Worm (Caenorhabditis elegans): ENCODE measurements around the gene smf-1.

Gene smf-1

DNA sequence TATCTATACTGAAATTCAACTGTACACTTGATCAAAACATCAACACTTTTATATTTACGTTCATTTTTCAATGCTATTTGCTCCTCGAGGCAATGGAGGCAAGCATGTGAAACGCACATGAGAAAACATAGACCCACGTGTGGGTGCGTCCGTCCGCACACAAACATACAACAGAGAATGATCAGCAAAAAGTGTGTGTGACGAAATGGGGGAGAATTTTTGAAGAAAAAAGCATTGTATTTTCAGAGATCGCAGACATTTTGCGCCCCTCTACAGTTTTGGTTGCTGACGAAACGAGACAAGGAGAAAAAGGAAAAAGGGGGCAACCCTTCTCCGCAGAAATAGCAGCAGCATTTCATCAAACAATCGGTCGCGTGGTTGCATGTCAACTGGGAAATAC, 27.3 kb upstream of the smf-1 start:
- TF ChIP-seq ceh-32 (tag; optimal IDR thresholded peaks at IDR 0.05; ENCODE audit: poor library complexity) (no peak), Y5F2A.4 (GFP tag; optimal IDR thresholded peaks at IDR 0.05) (no peak), fos-1 (tag; optimal IDR thresholded peaks at IDR 0.05) (no peak), nhr-76 (tag; optimal IDR thresholded peaks at IDR 0.05) (peak; percentile 38), nhr-77 (tag; optimal IDR thresholded peaks at IDR 0.05) (peak; percentile 87), unc-39 (tag; optimal IDR thresholded peaks at IDR 0.05) (no peak), daf-12 (tag; optimal IDR thresholded peaks at IDR 0.05) (no peak), arid-1 (GFP tag; conservative IDR thresholded peaks at IDR 0.05) (0 out of 2 replicates have a peak, but pooled peaks have one; percentile 39), ZK337.2 (GFP tag; IDR thresholded peaks at IDR 0.05) (no peak), Y105C5A.15 (GFP tag; IDR thresholded peaks at IDR 0.05) (no peak), D1046.2 (GFP tag; IDR thresholded peaks at IDR 0.05) (no peak), dmd-9 (GFP tag; IDR thresholded peaks at IDR 0.05) (no peak), zip-11 (GFP tag; IDR thresholded peaks at IDR 0.05) (no peak), nhr-102 (tag; optimal IDR thresholded peaks at IDR 0.05) (peak; percentile 86), lin-1 (GFP tag; IDR thresholded peaks at IDR 0.05) (peak; percentile 87), dmd-6 (GFP tag; IDR thresholded peaks at IDR 0.05) (peak; percentile 98), zip-2 (tag; optimal IDR thresholded peaks at IDR 0.05) (peak; percentile 34), zfp-3 (GFP tag; conservative IDR thresholded peaks at IDR 0.05) (peak; percentile 20; the same call in 1 of the 2 replicates), F26F4.8 (GFP tag; conservative IDR thresholded peaks at IDR 0.05) (no peak), sdz-12 (GFP tag; optimal IDR thresholded peaks at IDR 0.05) (no peak), aly-2 (tag; optimal IDR thresholded peaks at IDR 0.05) (no peak), vab-7 (GFP tag; IDR thresholded peaks at IDR 0.05) (no peak), lin-29 (GFP tag; IDR thresholded peaks at IDR 0.05) (peak; percentile 44; the same call in 1 of the 2 replicates), mdl-1 (tag; optimal IDR thresholded peaks at IDR 0.05) (peak in 1 of 2 experiments; percentile 100), mes-2 (tag; optimal IDR thresholded peaks at IDR 0.05; ENCODE audit: poor library complexity, severe bottlenecking) (peak; percentile 73), lin-13 (GFP tag; optimal IDR thresholded peaks at IDR 0.05) (peak; percentile 42), spr-1 (tag; optimal IDR thresholded peaks at IDR 0.05) (peak; percentile 51), zag-1 (tag; optimal IDR thresholded peaks at IDR 0.05) (no peak), saeg-2 (GFP tag; IDR thresholded peaks at IDR 0.05) (peak; percentile 81; the same call in 1 of the 2 replicates), duxl-1 (tag; optimal IDR thresholded peaks at IDR 0.05; ENCODE audit: poor library complexity) (peak; percentile 77), nhr-11 (tag; optimal IDR thresholded peaks at IDR 0.05) (peak; percentile 77), dpl-1 (GFP tag; optimal IDR thresholded peaks at IDR 0.05) (peak; percentile 55), cey-2 (tag; optimal IDR thresholded peaks at IDR 0.05; ENCODE audit: borderline replicate concordance, insufficient read depth) (peak; percentile 13), php-3 (GFP tag; IDR thresholded peaks at IDR 0.05) (peak; percentile 67; the same call in 1 of the 2 replicates), F10B5.3 (tag; optimal IDR thresholded peaks at IDR 0.05) (peak; percentile 73), spr-3 (GFP tag; optimal IDR thresholded peaks at IDR 0.05) (no peak), lir-3 (tag; optimal IDR thresholded peaks at IDR 0.05) (no peak), R02D3.7 (tag; optimal IDR thresholded peaks at IDR 0.05) (no peak), madf-5 (GFP tag; IDR thresholded peaks at IDR 0.05) (no peak), Y75B8A.6 (GFP tag; IDR thresholded peaks at IDR 0.05) (no peak), rbr-2 (tag; optimal IDR thresholded peaks at IDR 0.05) (peak; percentile 66), daf-8 (GFP tag; IDR thresholded peaks at IDR 0.05) (no peak), madf-9 (GFP tag; conservative IDR thresholded peaks at IDR 0.05) (peak; percentile 41; the same call in 1 of the 2 replicates), ZK546.5 (tag; optimal IDR thresholded peaks at IDR 0.05) (no peak), set-16 (GFP tag; IDR thresholded peaks at IDR 0.05) (peak; percentile 45; the same call in 1 of the 2 replicates), F49E8.2 (tag; optimal IDR thresholded peaks at IDR 0.05; ENCODE audit: borderline replicate concordance) (no peak), tag-97 (GFP tag; IDR thresholded peaks at IDR 0.05) (no peak), ctbp-1 (GFP tag; IDR thresholded peaks at IDR 0.05) (peak; percentile 52; the same call in 1 of the 2 replicates), nhr-25 (tag; optimal IDR thresholded peaks at IDR 0.05; ENCODE audit: borderline replicate concordance, insufficient read depth) (peak; percentile 89), lin-15B (tag; optimal IDR thresholded peaks at IDR 0.05) (no peak)

Data from whole organism, L4 larva.